Worm (Caenorhabditis elegans): ENCODE data around the gene F16B3.3.
A peak's percentile ranks its signal among the peaks of the same experiment; 100 is the strongest.

Gene F16B3.3

ce11 chrV:1305846-1306245 is 11.9 kb downstream of the F16B3.3 start:
- TF ChIP-seq dve-1 (tag; optimal IDR thresholded peaks at IDR 0.05) (peak; percentile 35), hlh-15 (tag; optimal IDR thresholded peaks at IDR 0.05) (no peak)

ce11 chrV:1302090-1302489 is 15.6 kb downstream of the F16B3.3 start:
- TF ChIP-seq Y22D7AL.16 (tag; optimal IDR thresholded peaks at IDR 0.05) (no peak), hlh-8 (tag; optimal IDR thresholded peaks at IDR 0.05) (no peak), ceh-18 (tag; optimal IDR thresholded peaks at IDR 0.05) (no peak)

ce11 chrV:1299232-1299631 is 18.5 kb downstream of the F16B3.3 start, which contains the start of gene egl-2:
Gene egl-2 (minus strand): TSS chrV:1299332.
- no peak for TF ChIP-seq pha-2 (tag; optimal IDR thresholded peaks at IDR 0.05)
- no peak for TF ChIP-seq hlh-30 (tag; optimal IDR thresholded peaks at IDR 0.05; ENCODE audit: insufficient read depth)
- no peak for TF ChIP-seq F13H6.1 (tag; optimal IDR thresholded peaks at IDR 0.05)
- no peak for TF ChIP-seq dmd-4 (tag; optimal IDR thresholded peaks at IDR 0.05; ENCODE audit: borderline replicate concordance)
- TF ChIP-seq pros-1 (tag; optimal IDR thresholded peaks at IDR 0.05), result no peak
- no peak for TF ChIP-seq ceh-48 (tag; optimal IDR thresholded peaks at IDR 0.05)
- TF ChIP-seq elt-2 (tag; optimal IDR thresholded peaks at IDR 0.05), result no peak
- TF ChIP-seq pqm-1 (tag; optimal IDR thresholded peaks at IDR 0.05), result no peak
- no peak for TF ChIP-seq rnt-1 (tag; optimal IDR thresholded peaks at IDR 0.05)
- no peak for TF ChIP-seq T23F11.4 (GFP tag; optimal IDR thresholded peaks at IDR 0.05)
- TF ChIP-seq K09A11.1 (tag; optimal IDR thresholded peaks at IDR 0.05; ENCODE audit: insufficient read depth), result no peak
- no peak for TF ChIP-seq ahr-1 (tag; optimal IDR thresholded peaks at IDR 0.05)
- TF ChIP-seq npax-4 (tag; optimal IDR thresholded peaks at IDR 0.05), result no peak
- TF ChIP-seq pat-9 (tag; optimal IDR thresholded peaks at IDR 0.05), result no peak

DNA sequence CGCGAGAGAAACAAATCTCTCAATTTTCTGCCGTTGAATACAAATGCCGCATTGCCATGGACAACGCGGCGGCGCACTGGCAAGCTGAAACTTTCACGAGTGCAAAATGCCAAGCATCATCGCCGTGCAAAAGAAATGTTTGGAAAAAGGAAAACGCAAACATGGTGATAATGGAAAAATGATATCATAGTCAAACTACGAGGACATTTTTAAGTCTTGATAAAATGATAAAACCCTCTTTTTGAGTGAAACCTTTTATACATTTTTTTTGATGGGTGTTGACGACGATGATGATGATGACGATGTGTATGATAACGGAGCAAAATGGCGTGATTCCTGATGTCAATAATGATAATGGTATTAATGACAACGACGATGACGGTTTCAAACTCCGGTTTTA is 30.4 kb downstream of the F16B3.3 start:
- no peak for TF ChIP-seq ceh-30 (tag; optimal IDR thresholded peaks at IDR 0.05)
- no peak for TF ChIP-seq ceh-34 (tag; optimal IDR thresholded peaks at IDR 0.05)
- TF ChIP-seq ceh-45 (GFP tag; IDR thresholded peaks at IDR 0.05), result no peak
- TF ChIP-seq C38D4.7 (GFP tag; optimal IDR thresholded peaks at IDR 0.05), result no peak
- TF ChIP-seq nfya-1 (tag; optimal IDR thresholded peaks at IDR 0.05), result no peak
- no peak for TF ChIP-seq tbx-7 (tag; optimal IDR thresholded peaks at IDR 0.05)
- no peak for TF ChIP-seq rnt-1 (tag; optimal IDR thresholded peaks at IDR 0.05)
- no peak for TF ChIP-seq odd-2 (tag; optimal IDR thresholded peaks at IDR 0.05)
- TF ChIP-seq unc-3 (GFP tag; conservative IDR thresholded peaks at IDR 0.05), result no peak
- no peak for TF ChIP-seq unc-3 (tag; optimal IDR thresholded peaks at IDR 0.05)
- TF ChIP-seq fkh-6 (tag; optimal IDR thresholded peaks at IDR 0.05), result no peak
- no peak for TF ChIP-seq ceh-24 (tag; optimal IDR thresholded peaks at IDR 0.05)
- no peak for TF ChIP-seq hlh-30 (tag; optimal IDR thresholded peaks at IDR 0.05; ENCODE audit: insufficient read depth)

ce11 chrV:1285657-1286123 is 32.0 kb downstream of the F16B3.3 start, which contains the start of gene tank-1:
Gene tank-1 (minus strand): TSS chrV:1285707.
- TF ChIP-seq unc-55 (GFP tag; optimal IDR thresholded peaks at IDR 0.05) (no peak), hlh-30 (tag; optimal IDR thresholded peaks at IDR 0.05; ENCODE audit: insufficient read depth) (no peak), mec-3 (tag; optimal IDR thresholded peaks at IDR 0.05; ENCODE audit: borderline replicate concordance) (no peak), zip-5 (tag; optimal IDR thresholded peaks at IDR 0.05) (no peak), pag-3 (tag; optimal IDR thresholded peaks at IDR 0.05; ENCODE audit: borderline replicate concordance) (no peak), ceh-2 (tag; optimal IDR thresholded peaks at IDR 0.05) (no peak), ref-2 (tag; optimal IDR thresholded peaks at IDR 0.05) (no peak)

Measured in whole organism, late embryonic.